Worm (Caenorhabditis elegans): ENCODE data around the gene pdl-1.

- TF ChIP-seq F49E8.2 (tag; optimal IDR thresholded peaks at IDR 0.05; ENCODE audit: borderline replicate concordance): no peak
- no peak for TF ChIP-seq nhr-77 (tag; optimal IDR thresholded peaks at IDR 0.05)
- TF ChIP-seq nhr-76 (tag; optimal IDR thresholded peaks at IDR 0.05): no peak
- no peak for TF ChIP-seq unc-62 (GFP tag; optimal IDR thresholded peaks at IDR 0.05 in 1 of 2)
- no peak for TF ChIP-seq unc-62 (tag; optimal IDR thresholded peaks at IDR 0.05)
- TF ChIP-seq nhr-11 (tag; optimal IDR thresholded peaks at IDR 0.05): no peak
- TF ChIP-seq sdz-12 (GFP tag; optimal IDR thresholded peaks at IDR 0.05): no peak
- TF ChIP-seq pqm-1 (tag; optimal IDR thresholded peaks at IDR 0.05): no peak
- no peak for TF ChIP-seq F37D6.2 (tag; optimal IDR thresholded peaks at IDR 0.05)
- TF ChIP-seq egl-27 (tag; optimal IDR thresholded peaks at IDR 0.05): no peak
- TF ChIP-seq hif-1 (tag; optimal IDR thresholded peaks at IDR 0.05): no peak
Observed at ce11 chrII:7228646-7229200, 45.1 kb downstream of the pdl-1 start, which contains the start of gene F32A5.4.
